Fruit fly (Drosophila melanogaster): ENCODE data around the gene Apl.
"Not testable (repeated sequence)": the region's sequence is repeated elsewhere in the genome, so short reads cannot be mapped to it uniquely, and the experiment has no call there.

Gene Apl

dm6 chr3L:16572208-16572607 is 22.8 kb upstream of the Apl start:
- TF ChIP-seq dl (GFP tag; optimal IDR thresholded peaks at IDR 0.05; ENCODE audit: insufficient read depth in 1 of 2, partially characterized antibody in 2 of 2) (peak in 1 of 2 experiments; percentile 44), Hnf4 (GFP tag; optimal IDR thresholded peaks at IDR 0.05) (peak; percentile 13), Rel (GFP tag; optimal IDR thresholded peaks at IDR 0.05) (no peak), Rel (tag; optimal IDR thresholded peaks at IDR 0.05) (no peak), Dif (GFP tag; optimal IDR thresholded peaks at IDR 0.05; ENCODE audit: partially characterized antibody) (peak; percentile 15)

- TF ChIP-seq OdsH (GFP tag; optimal IDR thresholded peaks at IDR 0.05); dsf (GFP tag; optimal IDR thresholded peaks at IDR 0.05; ENCODE audit: borderline replicate concordance); Dfd (GFP tag; optimal IDR thresholded peaks at IDR 0.05): not testable (repeated sequence)
Measured at dm6 chr3L:16573234-16573633, 21.7 kb upstream of the Apl start, which contains the start of gene Mipp1. Mipp1 (minus strand) TSS chr3L:16573334.

- no peak for TF ChIP-seq sage (GFP tag; optimal IDR thresholded peaks at IDR 0.05)
- TF ChIP-seq Abd-B (GFP tag; optimal IDR thresholded peaks at IDR 0.05) = no peak
- peak; percentile 15 for TF ChIP-seq Sp1 (GFP tag; optimal IDR thresholded peaks at IDR 0.05)
- TF ChIP-seq N (GFP tag; optimal IDR thresholded peaks at IDR 0.05) = no peak
- TF ChIP-seq Hr83 (GFP tag; optimal IDR thresholded peaks at IDR 0.05; ENCODE audit: poor library complexity, severe bottlenecking) = no peak
- no peak for TF ChIP-seq ey (GFP tag; optimal IDR thresholded peaks at IDR 0.05)
- TF ChIP-seq pan (optimal IDR thresholded peaks at IDR 0.05) = no peak
- no peak for TF ChIP-seq GATAd (GFP tag; optimal IDR thresholded peaks at IDR 0.05)
- TF ChIP-seq rgr (GFP tag; optimal IDR thresholded peaks at IDR 0.05) = no peak
- no peak for TF ChIP-seq woc (GFP tag; optimal IDR thresholded peaks at IDR 0.05)
- TF ChIP-seq CG9705 (GFP tag; optimal IDR thresholded peaks at IDR 0.05) = no peak
- no peak for TF ChIP-seq OdsH (GFP tag; optimal IDR thresholded peaks at IDR 0.05)
- TF ChIP-seq fru (GFP tag; optimal IDR thresholded peaks at IDR 0.05) = peak; percentile 13
- TF ChIP-seq usp (GFP tag; optimal IDR thresholded peaks at IDR 0.05) = no peak
- no peak for TF ChIP-seq tai (GFP tag; optimal IDR thresholded peaks at IDR 0.05)
- TF ChIP-seq psq (GFP tag; optimal IDR thresholded peaks at IDR 0.05) = no peak
- no peak for TF ChIP-seq CG32264 (GFP tag; optimal IDR thresholded peaks at IDR 0.05)
- peak; percentile 20 for TF ChIP-seq HLH106 (tag; optimal IDR thresholded peaks at IDR 0.05)
- no peak for TF ChIP-seq sv (GFP tag; optimal IDR thresholded peaks at IDR 0.05)
- TF ChIP-seq dl (GFP tag; optimal IDR thresholded peaks at IDR 0.05; ENCODE audit: insufficient read depth in 1 of 2, partially characterized antibody in 2 of 2) = no peak
- TF ChIP-seq Dif (GFP tag; optimal IDR thresholded peaks at IDR 0.05; ENCODE audit: partially characterized antibody) = no peak
- TF ChIP-seq dsf (GFP tag; optimal IDR thresholded peaks at IDR 0.05; ENCODE audit: borderline replicate concordance) = no peak
- TF ChIP-seq foxo (GFP tag; optimal IDR thresholded peaks at IDR 0.05) = no peak
- TF ChIP-seq br (GFP tag; optimal IDR thresholded peaks at IDR 0.05) = no peak
- peak; percentile 37 for TF ChIP-seq brk (GFP tag; optimal IDR thresholded peaks at IDR 0.05)
- no peak for TF ChIP-seq jim (GFP tag; optimal IDR thresholded peaks at IDR 0.05)
- no peak for TF ChIP-seq CrebA (GFP tag; optimal IDR thresholded peaks at IDR 0.05; ENCODE audit: borderline replicate concordance)
- TF ChIP-seq Vsx2 (GFP tag; optimal IDR thresholded peaks at IDR 0.05; ENCODE audit: partially characterized antibody) = no peak
- no peak for TF ChIP-seq Hr78 (GFP tag; optimal IDR thresholded peaks at IDR 0.05)
- no peak for TF ChIP-seq dmrt93B (GFP tag; optimal IDR thresholded peaks at IDR 0.05)
- TF ChIP-seq h (GFP tag; optimal IDR thresholded peaks at IDR 0.05) = no peak
- TF ChIP-seq Dfd (GFP tag; optimal IDR thresholded peaks at IDR 0.05) = no peak
- no peak for TF ChIP-seq Rel (GFP tag; optimal IDR thresholded peaks at IDR 0.05)
- peak; percentile 33 for TF ChIP-seq Rel (tag; optimal IDR thresholded peaks at IDR 0.05)
- TF ChIP-seq Mio (GFP tag; optimal IDR thresholded peaks at IDR 0.05) = no peak
- TF ChIP-seq Myc (optimal IDR thresholded peaks at IDR 0.05) = no peak
- TF ChIP-seq lola (GFP tag; optimal IDR thresholded peaks at IDR 0.05) = no peak
- TF ChIP-seq Hnf4 (GFP tag; optimal IDR thresholded peaks at IDR 0.05) = peak; percentile 57
- TF ChIP-seq Jra (GFP tag; optimal IDR thresholded peaks at IDR 0.05) = no peak
Measured at dm6 chr3L:16574307-16574946, 20.6 kb upstream of the Apl start, which contains the start of gene mbf1. mbf1 (plus strand) TSS chr3L:16574436.
